Fruit fly (Drosophila melanogaster) whole organism, pupa: Measurements from ENCODE around the gene ct.

Experiments used
- CG10348 ChIP-seq: fragments of 200-800 bp; sonication (Bioruptor generic); IDR thresholded peaks from 2 replicates; pipeline ENCODE4 v1.3.6; 2022; ENCODE audit warnings: missing biosample characterization, missing genetic modification characterization
- CG12605 ChIP-seq: fragments of 200-800 bp; sonication (Bioruptor generic); IDR thresholded peaks from 2 replicates; pipeline ENCODE4 v1.3.6; 2022; ENCODE audit warnings: missing biosample characterization, missing genetic modification characterization
- CG13204 ChIP-seq: fragments of 200-800 bp; sonication (Bioruptor generic); optimal IDR thresholded peaks from 2 replicates; lab custom pipeline; 2018; ENCODE audit warnings: missing biosample characterization, mild to moderate bottlenecking, missing genetic modification characterization, moderate library complexity
- CG14655 ChIP-seq: fragments of 200-800 bp; sonication (Bioruptor generic); optimal IDR thresholded peaks from 3 replicates; lab custom pipeline; 2017; ENCODE audit warnings: mild to moderate bottlenecking, missing biosample characterization, missing genetic modification reagents, missing genetic modification characterization
- CG15710 ChIP-seq: fragments of 200-800 bp; sonication (Bioruptor generic); optimal IDR thresholded peaks from 2 replicates; lab custom pipeline; 2018; ENCODE audit warnings: missing biosample characterization, mild to moderate bottlenecking, missing genetic modification characterization, moderate library complexity
- CG17806 ChIP-seq: fragments of 200-800 bp; sonication (Bioruptor generic); optimal IDR thresholded peaks from 2 replicates; lab custom pipeline; 2018; ENCODE audit warnings: missing biosample characterization, mild to moderate bottlenecking, missing genetic modification characterization, moderate library complexity
- CG32121 ChIP-seq: fragments of 200-800 bp; sonication (Bioruptor generic); IDR thresholded peaks from 2 replicates; pipeline ENCODE4 v1.3.6; 2022; ENCODE audit warnings: missing biosample characterization, missing genetic modification characterization
- CG34367 ChIP-seq: fragments of 200-800 bp; sonication (Bioruptor generic); optimal IDR thresholded peaks from 2 replicates; lab custom pipeline; 2018; ENCODE audit warnings: missing biosample characterization, mild to moderate bottlenecking, missing genetic modification characterization
- CG4496 ChIP-seq: fragments of 200-800 bp; sonication (Bioruptor generic); IDR thresholded peaks from 3 replicates; pipeline ENCODE4 v1.3.6; 2022; ENCODE audit warnings: missing biosample characterization, missing genetic modification characterization
- CG8159 ChIP-seq: fragments of 200-800 bp; sonication (Bioruptor generic); optimal IDR thresholded peaks from 3 replicates; lab custom pipeline; 2018; ENCODE audit warnings: missing biosample characterization, mild to moderate bottlenecking, missing genetic modification characterization, moderate library complexity
- CG8301 ChIP-seq: fragments of 200-800 bp; sonication (Bioruptor generic); optimal IDR thresholded peaks from 2 replicates; lab custom pipeline; 2018; ENCODE audit warnings: missing biosample characterization, mild to moderate bottlenecking, missing genetic modification characterization
- CG9948 ChIP-seq: fragments of 200-800 bp; sonication (Bioruptor generic); optimal IDR thresholded peaks from 2 replicates; lab custom pipeline; 2018; ENCODE audit warnings: missing biosample characterization, mild to moderate bottlenecking, missing genetic modification characterization, moderate library complexity
- D1 ChIP-seq: fragments of 200-800 bp; sonication (Bioruptor generic); optimal IDR thresholded peaks from 2 replicates; lab custom pipeline; 2018; ENCODE audit warnings: missing biosample characterization, mild to moderate bottlenecking, missing genetic modification characterization, moderate library complexity
- EcR ChIP-seq: fragments of 200-800 bp; sonication (Bioruptor generic); optimal IDR thresholded peaks from 3 replicates; lab custom pipeline; 2019; ENCODE audit warnings: missing biosample characterization, missing genetic modification characterization, mild to moderate bottlenecking, moderate library complexity, missing genetic modification reagents
- Ets98B ChIP-seq: fragments of 200-800 bp; sonication (Bioruptor generic); IDR thresholded peaks from 2 replicates; pipeline ENCODE4 v1.3.6; 2022; ENCODE audit warnings: missing biosample characterization, missing genetic modification characterization
- Pif1A ChIP-seq: fragments of 200-800 bp; sonication (Bioruptor generic); optimal IDR thresholded peaks from 3 replicates; lab custom pipeline; 2016; ENCODE audit warnings: missing biosample characterization, missing genetic modification characterization
- Pif1B ChIP-seq: fragments of 200-800 bp; sonication (Bioruptor generic); optimal IDR thresholded peaks from 3 replicates; lab custom pipeline; 2016; ENCODE audit warnings: missing biosample characterization, missing genetic modification characterization
- Snoo ChIP-seq: fragments of 200-800 bp; sonication (Bioruptor generic); optimal IDR thresholded peaks from 3 replicates; lab custom pipeline; 2017; ENCODE audit warnings: missing biosample characterization, mild to moderate bottlenecking, missing genetic modification characterization, inconsistent platforms
- fd96Ca ChIP-seq: fragments of 200-800 bp; sonication (Bioruptor generic); IDR thresholded peaks from 3 replicates; pipeline ENCODE4 v1.3.6; 2022; ENCODE audit warnings: missing biosample characterization, missing genetic modification characterization
- gl ChIP-seq: fragments of 200-800 bp; sonication (Bioruptor generic); optimal IDR thresholded peaks from 2 replicates; lab custom pipeline; 2018; ENCODE audit warnings: missing biosample characterization, mild to moderate bottlenecking, missing genetic modification characterization
- rn ChIP-seq: fragments of 200-800 bp; sonication (Bioruptor generic); IDR thresholded peaks from 2 replicates; pipeline ENCODE4 v1.3.6; 2022; ENCODE audit warnings: missing biosample characterization, missing genetic modification characterization

ct gene

dm6 chrX:7637091-7637490 lies 28.9 kb downstream of the ct start:
- TF ChIP-seq Pif1A (GFP tag; lab: Kevin White, UChicago) (peak; percentile 12), fd96Ca (no peak), Ets98B (peak; percentile 61; the same call in 1 of the 2 replicates), gl (tag; lab: Kevin White, UChicago) (no peak), CG14655 (peak; percentile 78), Snoo (tag; lab: Kevin White, UChicago) (no peak), CG8159 (tag; lab: Kevin White, UChicago) (peak; percentile 57), CG4496 (GFP tag; lab: Robert Waterston, UW) (peak; percentile 76), CG10348 (GFP tag; lab: Robert Waterston, UW) (0 out of 2 replicates have a peak, but pooled peaks have one; percentile 24), CG32121 (GFP tag; lab: Robert Waterston, UW) (peak; percentile 63), CG12605 (GFP tag; lab: Robert Waterston, UW) (no peak), CG8301 (tag; lab: Kevin White, UChicago) (peak; percentile 74), Pif1B (GFP tag; lab: Kevin White, UChicago) (peak; percentile 19), CG9948 (peak; percentile 48), CG17806 (tag; lab: Kevin White, UChicago) (peak; percentile 52), CG34367 (tag; lab: Kevin White, UChicago) (peak; percentile 17), CG15710 (tag; lab: Kevin White, UChicago) (peak; percentile 36)

dm6 chrX:7651657-7652056 lies 43.4 kb downstream of the ct start:
- peak; percentile 72 for TF ChIP-seq CG32121 (GFP tag; lab: Robert Waterston, UW)
- TF ChIP-seq EcR (GFP tag; lab: Kevin White, UChicago): no peak
- TF ChIP-seq CG34367 (tag; lab: Kevin White, UChicago): peak; percentile 65
- peak; percentile 72 for TF ChIP-seq CG8159 (tag; lab: Kevin White, UChicago)
- peak; percentile 78 for TF ChIP-seq CG15710 (tag; lab: Kevin White, UChicago)
- peak; percentile 87 for TF ChIP-seq fd96Ca
- TF ChIP-seq CG13204 (GFP tag; lab: Kevin White, UChicago): no peak
- peak; percentile 71 for TF ChIP-seq CG14655
- no peak for TF ChIP-seq CG10348 (GFP tag; lab: Robert Waterston, UW)
- peak; percentile 31; the same call in 1 of the 2 replicates for TF ChIP-seq CG12605 (GFP tag; lab: Robert Waterston, UW)
- TF ChIP-seq Pif1B (GFP tag; lab: Kevin White, UChicago): peak; percentile 50
- peak; percentile 70 for TF ChIP-seq CG8301 (tag; lab: Kevin White, UChicago)
- peak; percentile 70 for TF ChIP-seq CG17806 (tag; lab: Kevin White, UChicago)
- TF ChIP-seq Snoo (tag; lab: Kevin White, UChicago): peak; percentile 54
- no peak for TF ChIP-seq D1 (tag; lab: Kevin White, UChicago)
- TF ChIP-seq gl (tag; lab: Kevin White, UChicago): peak; percentile 5
- peak; percentile 56 for TF ChIP-seq CG9948
- TF ChIP-seq rn (GFP tag; lab: Robert Waterston, UW): no peak
- TF ChIP-seq Ets98B: peak; percentile 71
- peak; percentile 53 for TF ChIP-seq Pif1A (GFP tag; lab: Kevin White, UChicago)
- peak; percentile 82 for TF ChIP-seq CG4496 (GFP tag; lab: Robert Waterston, UW)

dm6 chrX:7657429-7657828 lies 49.2 kb downstream of the ct start:
- TF ChIP-seq fd96Ca (no peak), CG15710 (tag; lab: Kevin White, UChicago) (peak; percentile 3), CG8159 (tag; lab: Kevin White, UChicago) (peak; percentile 29), gl (tag; lab: Kevin White, UChicago) (no peak), CG4496 (GFP tag; lab: Robert Waterston, UW) (no peak), CG17806 (tag; lab: Kevin White, UChicago) (peak; percentile 3)

dm6 chrX:7662425-7662824 lies 54.2 kb downstream of the ct start:
- TF ChIP-seq CG32121 (GFP tag; lab: Robert Waterston, UW) (no peak), Pif1A (GFP tag; lab: Kevin White, UChicago) (no peak), CG34367 (tag; lab: Kevin White, UChicago) (no peak), Ets98B (no peak), Pif1B (GFP tag; lab: Kevin White, UChicago) (no peak), EcR (GFP tag; lab: Kevin White, UChicago) (no peak), CG13204 (GFP tag; lab: Kevin White, UChicago) (no peak), CG8159 (tag; lab: Kevin White, UChicago) (no peak), CG8301 (tag; lab: Kevin White, UChicago) (no peak), CG14655 (no peak), CG4496 (GFP tag; lab: Robert Waterston, UW) (no peak), fd96Ca (no peak)

dm6 chrX:7663910-7664309 lies 55.7 kb downstream of the ct start:
- TF ChIP-seq CG9948 (no peak), CG32121 (GFP tag; lab: Robert Waterston, UW) (0 out of 2 replicates have a peak, but pooled peaks have one; percentile 35)

dm6 chrX:7666613-7667202 lies 58.5 kb downstream of the ct start:
- TF ChIP-seq CG9948 (no peak), CG32121 (GFP tag; lab: Robert Waterston, UW) (no peak), CG12605 (GFP tag; lab: Robert Waterston, UW) (no peak), CG15710 (tag; lab: Kevin White, UChicago) (no peak), CG13204 (GFP tag; lab: Kevin White, UChicago) (no peak), Pif1A (GFP tag; lab: Kevin White, UChicago) (no peak), CG4496 (GFP tag; lab: Robert Waterston, UW) (0 out of 3 replicates have a peak, but pooled peaks have one; percentile 27), CG34367 (tag; lab: Kevin White, UChicago) (no peak), rn (GFP tag; lab: Robert Waterston, UW) (no peak), fd96Ca (no peak), gl (tag; lab: Kevin White, UChicago) (no peak), Ets98B (peak; percentile 9; the same call in 1 of the 2 replicates), D1 (tag; lab: Kevin White, UChicago) (no peak), CG8159 (tag; lab: Kevin White, UChicago) (no peak), Pif1B (GFP tag; lab: Kevin White, UChicago) (no peak)
